Fruit fly (Drosophila melanogaster) whole organism, wandering third instar larva: ENCODE data around the gene CG33284.

Experiments
- CG32264 ChIP-seq: fragments of 200-800 bp; sonication (Bioruptor generic); optimal IDR thresholded peaks from 2 replicates; lab custom pipeline; 2016; ENCODE audit warnings: missing biosample characterization, missing genetic modification characterization
- CrebA ChIP-seq: fragments of 200-800 bp; sonication (Bioruptor generic); optimal IDR thresholded peaks from 2 replicates; lab custom pipeline; 2016; ENCODE audit warnings: missing biosample characterization, mild to moderate bottlenecking, missing genetic modification characterization, borderline replicate concordance
- GATAd ChIP-seq: sonication (Bioruptor generic); optimal IDR thresholded peaks from 2 replicates; lab custom pipeline; 2016; ENCODE audit warnings: missing biosample characterization, missing genetic modification characterization
- Mio ChIP-seq: sonication (Bioruptor generic); optimal IDR thresholded peaks from 2 replicates; lab custom pipeline; 2016; ENCODE audit warnings: missing biosample characterization, missing genetic modification characterization
- N ChIP-seq: fragments of >200 bp; optimal IDR thresholded peaks from 2 replicates; lab custom pipeline; 2018; ENCODE audit warnings: missing biosample characterization, missing external identifiers, missing genetic modification characterization
- OdsH ChIP-seq: fragments of 200-800 bp; sonication (Bioruptor generic); optimal IDR thresholded peaks from 2 replicates; lab custom pipeline; 2016; ENCODE audit warnings: missing biosample characterization, mild to moderate bottlenecking, missing genetic modification characterization
- fru ChIP-seq: fragments of 200-800 bp; sonication (Bioruptor generic); optimal IDR thresholded peaks from 3 replicates; lab custom pipeline; 2016; ENCODE audit warnings: missing biosample characterization, mild to moderate bottlenecking, missing genetic modification characterization
- h ChIP-seq: fragments of 200-800 bp; sonication (Bioruptor generic); optimal IDR thresholded peaks from 3 replicates; lab custom pipeline; 2016; ENCODE audit warnings: missing biosample characterization, mild to moderate bottlenecking, missing genetic modification characterization
- pan ChIP-seq: fragments of >200 bp; optimal IDR thresholded peaks from 2 replicates; lab custom pipeline; 2017
- psq ChIP-seq: fragments of 200-800 bp; sonication (Bioruptor generic); optimal IDR thresholded peaks from 3 replicates; lab custom pipeline; 2017; ENCODE audit warnings: missing biosample characterization, mild to moderate bottlenecking, missing genetic modification characterization, moderate library complexity
- sage ChIP-seq: fragments of 200-800 bp; sonication (Bioruptor generic); optimal IDR thresholded peaks from 2 replicates; lab custom pipeline; 2016; ENCODE audit warnings: missing biosample characterization, mild to moderate bottlenecking, missing genetic modification characterization
- tai ChIP-seq: sonication (Bioruptor generic); optimal IDR thresholded peaks from 2 replicates; lab custom pipeline; 2016; ENCODE audit warnings: missing biosample characterization, missing genetic modification characterization
- usp ChIP-seq: fragments of >200 bp; optimal IDR thresholded peaks from 2 replicates; lab custom pipeline; 2017; ENCODE audit warnings: missing biosample characterization, missing genetic modification characterization

DNA sequence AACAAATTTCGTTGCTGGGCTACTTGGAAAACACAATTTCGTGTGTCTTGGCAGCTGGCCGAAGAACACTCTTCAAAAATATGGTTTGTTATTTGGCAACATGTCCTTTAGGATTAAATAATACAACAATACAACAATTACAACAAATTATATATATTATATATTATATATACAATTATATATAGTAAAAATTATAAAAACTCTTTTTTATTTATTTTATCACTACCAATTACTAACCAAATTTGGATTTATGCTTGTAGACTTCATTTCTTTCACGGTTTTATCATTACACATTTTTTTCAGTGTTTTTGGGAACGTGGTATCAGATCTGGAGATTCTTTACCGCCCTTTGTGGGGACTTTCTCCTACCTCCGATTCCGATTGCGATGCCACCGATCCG is 15.1 kb upstream of the CG33284 start:
- TF ChIP-seq psq (GFP tag; lab: Kevin White, UChicago), result peak; percentile 78
- TF ChIP-seq GATAd (GFP tag; lab: Kevin White, UChicago), result no peak
- no peak for TF ChIP-seq Mio (GFP tag; lab: Kevin White, UChicago)
- no peak for TF ChIP-seq CrebA (GFP tag; lab: Kevin White, UChicago)
- peak; percentile 68 for TF ChIP-seq OdsH (GFP tag; lab: Kevin White, UChicago)
- no peak for TF ChIP-seq CG32264 (GFP tag; lab: Kevin White, UChicago)
- no peak for TF ChIP-seq sage (GFP tag; lab: Kevin White, UChicago)
- no peak for TF ChIP-seq tai (GFP tag; lab: Kevin White, UChicago)
- no peak for TF ChIP-seq pan (lab: Kevin White, UChicago)
- peak; percentile 42 for TF ChIP-seq h
- no peak for TF ChIP-seq usp (GFP tag; lab: Kevin White, UChicago)
- peak; percentile 48 for TF ChIP-seq fru (GFP tag; lab: Kevin White, UChicago)
- no peak for TF ChIP-seq N (GFP tag; lab: Kevin White, UChicago)
